Fruit fly (Drosophila melanogaster) whole organism, prepupa: Measurements from ENCODE around the gene psd.

Source experiments
- Blimp-1 ChIP-seq: fragments of 200-800 bp; sonication (Bioruptor generic); optimal IDR thresholded peaks from 3 replicates; lab custom pipeline; 2017; ENCODE audit warnings: missing biosample characterization, missing genetic modification characterization, mild to moderate bottlenecking, moderate library complexity, missing genetic modification reagents
- CG11294 ChIP-seq: fragments of 200-800 bp; sonication (Bioruptor generic); IDR thresholded peaks from 2 replicates; pipeline ENCODE4 v1.3.6; 2022; ENCODE audit warnings: missing biosample characterization, missing genetic modification characterization
- CG11762 ChIP-seq: fragments of 200-800 bp; sonication (Bioruptor generic); optimal IDR thresholded peaks from 3 replicates; lab custom pipeline; 2016; ENCODE audit warnings: missing biosample characterization, missing genetic modification characterization; ENCODE audit not compliant: insufficient read depth
- CG11902 ChIP-seq: fragments of 200-800 bp; sonication (Bioruptor generic); optimal IDR thresholded peaks from 3 replicates; lab custom pipeline; 2016; ENCODE audit warnings: missing biosample characterization, missing genetic modification characterization
- CG15336 ChIP-seq: fragments of 200-800 bp; sonication (Bioruptor generic); IDR thresholded peaks from 2 replicates; pipeline ENCODE4 v1.3.6; 2022; ENCODE audit warnings: missing biosample characterization, missing genetic modification characterization
- CG1621 ChIP-seq: fragments of 200-800 bp; sonication (Bioruptor generic); optimal IDR thresholded peaks from 3 replicates; lab custom pipeline; 2018; ENCODE audit warnings: missing biosample characterization, mild to moderate bottlenecking, missing genetic modification characterization
- CG16779 ChIP-seq: fragments of 200-800 bp; sonication (Bioruptor generic); optimal IDR thresholded peaks from 3 replicates; lab custom pipeline; 2017; ENCODE audit warnings: missing biosample characterization, mild to moderate bottlenecking, missing genetic modification characterization
- CG31627 ChIP-seq: fragments of 200-800 bp; sonication (Bioruptor generic); optimal IDR thresholded peaks from 3 replicates; lab custom pipeline; 2016; ENCODE audit warnings: missing biosample characterization, missing genetic modification characterization
- CG32006 ChIP-seq: fragments of 200-800 bp; sonication (Bioruptor generic); optimal IDR thresholded peaks from 3 replicates; lab custom pipeline; 2017; ENCODE audit warnings: missing biosample characterization, mild to moderate bottlenecking, missing genetic modification characterization
- CG34406 ChIP-seq: fragments of 200-800 bp; sonication (Bioruptor generic); optimal IDR thresholded peaks from 3 replicates; lab custom pipeline; 2016; ENCODE audit warnings: missing biosample characterization, missing genetic modification characterization
- CG3919 ChIP-seq: fragments of 200-800 bp; sonication (Bioruptor generic); optimal IDR thresholded peaks from 3 replicates; lab custom pipeline; 2016; ENCODE audit warnings: missing biosample characterization, missing genetic modification characterization
- CG4318 ChIP-seq: fragments of 200-800 bp; sonication (Bioruptor generic); optimal IDR thresholded peaks from 3 replicates; lab custom pipeline; 2017; ENCODE audit warnings: missing biosample characterization, mild to moderate bottlenecking, missing genetic modification characterization
- CG6163 ChIP-seq: fragments of 200-800 bp; sonication (Bioruptor generic); IDR thresholded peaks from 3 replicates; pipeline ENCODE4 v1.3.6; 2022; ENCODE audit warnings: missing biosample characterization, missing genetic modification characterization
- CG6276 ChIP-seq: fragments of 200-800 bp; sonication (Bioruptor generic); optimal IDR thresholded peaks from 2 replicates; lab custom pipeline; 2017; ENCODE audit warnings: missing biosample characterization, mild to moderate bottlenecking, missing genetic modification characterization
- CG6808 ChIP-seq: fragments of 200-800 bp; sonication (Bioruptor generic); optimal IDR thresholded peaks from 3 replicates; lab custom pipeline; 2017; ENCODE audit warnings: missing biosample characterization, missing genetic modification characterization, mild to moderate bottlenecking, moderate library complexity, missing genetic modification reagents
- CG7368 ChIP-seq: fragments of 200-800 bp; sonication (Bioruptor generic); optimal IDR thresholded peaks from 3 replicates; lab custom pipeline; 2016; ENCODE audit warnings: missing biosample characterization, missing genetic modification characterization
- CG8119 ChIP-seq: fragments of 200-800 bp; sonication (Bioruptor generic); IDR thresholded peaks from 3 replicates; pipeline ENCODE4 v1.3.6; 2022; ENCODE audit warnings: missing biosample characterization, missing genetic modification characterization
- CG8319 ChIP-seq: fragments of 200-800 bp; sonication (Bioruptor generic); optimal IDR thresholded peaks from 3 replicates; lab custom pipeline; 2016; ENCODE audit warnings: missing biosample characterization, missing genetic modification characterization
- CG8632 ChIP-seq: fragments of 200-800 bp; sonication (Bioruptor generic); optimal IDR thresholded peaks from 3 replicates; lab custom pipeline; 2016; ENCODE audit warnings: missing biosample characterization, missing genetic modification characterization
- Eip78C ChIP-seq: fragments of 200-800 bp; sonication (Bioruptor generic); peaks from one replicate; lab custom pipeline; 2016; ENCODE audit warnings: missing biosample characterization, missing genetic modification characterization
- Eip93F ChIP-seq: fragments of 200-800 bp; sonication (Bioruptor generic); optimal IDR thresholded peaks from 2 replicates; lab custom pipeline; 2016; ENCODE audit warnings: missing biosample characterization, mild to moderate bottlenecking, missing genetic modification characterization
- Ets21C ChIP-seq: fragments of 200-800 bp; sonication (Bioruptor generic); optimal IDR thresholded peaks from 3 replicates; lab custom pipeline; 2016; ENCODE audit warnings: missing biosample characterization, missing genetic modification characterization
- Gug ChIP-seq: fragments of 200-800 bp; sonication (Bioruptor generic); IDR thresholded peaks from 2 replicates; pipeline ENCODE4 v1.3.6; 2022; ENCODE audit warnings: missing biosample characterization, missing genetic modification characterization
- Hr38 ChIP-seq: sonication (Bioruptor generic); optimal IDR thresholded peaks from 2 replicates; lab custom pipeline; 2016; ENCODE audit warnings: missing biosample characterization, missing genetic modification characterization
- Hr39 ChIP-seq: fragments of 200-800 bp; sonication (Bioruptor generic); optimal IDR thresholded peaks from 2 replicates; lab custom pipeline; 2016; ENCODE audit warnings: missing biosample characterization, missing genetic modification characterization
- Hr4 ChIP-seq: fragments of 200-800 bp; sonication (Bioruptor generic); optimal IDR thresholded peaks from 3 replicates; lab custom pipeline; 2016; ENCODE audit warnings: missing biosample characterization, missing genetic modification characterization
- Lpt ChIP-seq: fragments of 200-800 bp; sonication (Bioruptor generic); optimal IDR thresholded peaks from 3 replicates; lab custom pipeline; 2016; ENCODE audit warnings: missing biosample characterization, missing genetic modification characterization
- OdsH ChIP-seq: fragments of 200-800 bp; sonication (Bioruptor generic); optimal IDR thresholded peaks from 3 replicates; lab custom pipeline; 2016; ENCODE audit warnings: missing biosample characterization, missing genetic modification characterization
- Smox ChIP-seq: fragments of 200-800 bp; sonication (Bioruptor generic); optimal IDR thresholded peaks from 3 replicates; lab custom pipeline; 2016; ENCODE audit warnings: missing biosample characterization, missing genetic modification characterization
- Sox102F ChIP-seq: fragments of 200-800 bp; sonication (Bioruptor generic); optimal IDR thresholded peaks from 2 replicates; lab custom pipeline; 2016; ENCODE audit warnings: missing biosample characterization, mild to moderate bottlenecking, missing genetic modification characterization
- acj6 ChIP-seq: fragments of 200-800 bp; sonication (Bioruptor generic); optimal IDR thresholded peaks from 3 replicates; lab custom pipeline; 2016; ENCODE audit warnings: missing biosample characterization, missing genetic modification characterization
- dsx ChIP-seq: fragments of 200-800 bp; optimal IDR thresholded peaks from 3 replicates; lab custom pipeline; 2019; ENCODE audit warnings: missing biosample characterization, mild to moderate bottlenecking, missing genetic modification characterization, moderate library complexity; ENCODE audit not compliant: poor library complexity, severe bottlenecking
- eg ChIP-seq: fragments of 200-800 bp; sonication (Bioruptor generic); IDR thresholded peaks from 3 replicates; pipeline ENCODE4 v1.3.6; 2022; ENCODE audit warnings: missing biosample characterization, missing genetic modification characterization
- esn ChIP-seq: fragments of 200-800 bp; sonication (Bioruptor generic); optimal IDR thresholded peaks from 2 replicates; lab custom pipeline; 2016; ENCODE audit warnings: missing biosample characterization, mild to moderate bottlenecking, missing genetic modification characterization, moderate library complexity
- fd59A ChIP-seq: fragments of 200-800 bp; sonication (Bioruptor generic); optimal IDR thresholded peaks from 2 replicates; lab custom pipeline; 2017; ENCODE audit warnings: missing biosample characterization, mild to moderate bottlenecking, missing genetic modification characterization, missing genetic modification reagents
- fkh ChIP-seq: fragments of 200-800 bp; sonication (Bioruptor generic); optimal IDR thresholded peaks from 3 replicates; lab custom pipeline; 2017; ENCODE audit warnings: missing biosample characterization, mild to moderate bottlenecking, missing genetic modification characterization, moderate library complexity
- net ChIP-seq: fragments of 200-800 bp; sonication (Bioruptor generic); optimal IDR thresholded peaks from 3 replicates; lab custom pipeline; 2016; ENCODE audit warnings: missing biosample characterization, missing genetic modification characterization
- pdm3 ChIP-seq: fragments of 200-800 bp; sonication (Bioruptor generic); optimal IDR thresholded peaks from 3 replicates; lab custom pipeline; 2016; ENCODE audit warnings: missing biosample characterization, missing genetic modification characterization
- salr ChIP-seq, 2 experiments: fragments of 200-800 bp; sonication (Bioruptor generic); optimal IDR thresholded peaks; 3 replicates each; lab custom pipeline; 2016 to 2018; ENCODE audit warnings: missing biosample characterization in 2 of 2, missing genetic modification characterization in 2 of 2, mild to moderate bottlenecking in 1 of 2
- spab ChIP-seq: fragments of 200-800 bp; sonication (Bioruptor generic); optimal IDR thresholded peaks from 2 replicates; lab custom pipeline; 2017; ENCODE audit warnings: missing biosample characterization, mild to moderate bottlenecking, missing genetic modification characterization, missing genetic modification reagents
- ss ChIP-seq, 2 experiments: fragments of 200-800 bp; sonication (Bioruptor generic); optimal IDR thresholded peaks; 2 replicates in 1 of 2; 3 replicates in 1 of 2; lab custom pipeline; 2017 to 2018; ENCODE audit warnings: mild to moderate bottlenecking in 2 of 2, missing biosample characterization in 2 of 2, missing genetic modification characterization in 2 of 2, moderate library complexity in 1 of 2
- svp ChIP-seq: fragments of 200-800 bp; sonication (Bioruptor generic); peaks from one replicate; lab custom pipeline; 2016; ENCODE audit warnings: missing biosample characterization, missing genetic modification characterization
- vri ChIP-seq: fragments of 200-800 bp; sonication (Bioruptor generic); optimal IDR thresholded peaks from 3 replicates; lab custom pipeline; 2016; ENCODE audit warnings: missing biosample characterization, mild to moderate bottlenecking, missing genetic modification characterization

The psd gene

DNA sequence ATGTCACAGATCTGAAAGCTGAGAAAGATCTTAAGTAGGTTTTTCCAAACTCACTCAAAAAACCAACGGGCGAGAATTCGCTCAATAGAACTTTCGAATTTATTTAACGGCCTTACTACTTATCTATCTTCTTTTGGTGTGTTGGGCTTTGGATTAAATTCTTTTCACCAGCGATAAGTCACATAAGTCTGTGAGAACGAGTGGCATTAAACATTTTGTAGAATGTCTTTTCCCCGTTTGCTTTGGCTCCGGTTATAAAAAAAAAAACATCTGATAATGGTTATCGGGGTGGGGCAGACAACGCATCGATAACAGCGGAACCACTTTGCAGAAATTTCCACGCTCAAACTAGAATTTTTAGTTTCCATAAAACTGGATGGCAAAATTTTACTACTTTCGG is 10.8 kb upstream of the psd start:
- TF ChIP-seq CG6276 (no peak), pdm3 (GFP tag; lab: Kevin White, UChicago) (no peak), esn (GFP tag; lab: Kevin White, UChicago) (no peak), salr (GFP tag; optimal IDR thresholded peaks at IDR 0.05; lab: Kevin White, UChicago) (no peak), CG4318 (GFP tag; lab: Kevin White, UChicago) (no peak), vri (no peak), Gug (GFP tag; lab: Robert Waterston, UW) (no peak), Hr38 (GFP tag; lab: Kevin White, UChicago) (no peak), Eip93F (GFP tag; lab: Kevin White, UChicago) (no peak), Hr4 (GFP tag; lab: Kevin White, UChicago) (no peak), CG8119 (GFP tag; lab: Robert Waterston, UW) (no peak), CG7368 (GFP tag; lab: Kevin White, UChicago) (no peak), fd59A (no peak), OdsH (no peak), acj6 (GFP tag; lab: Kevin White, UChicago) (no peak), Hr39 (no peak), CG32006 (no peak)

DNA sequence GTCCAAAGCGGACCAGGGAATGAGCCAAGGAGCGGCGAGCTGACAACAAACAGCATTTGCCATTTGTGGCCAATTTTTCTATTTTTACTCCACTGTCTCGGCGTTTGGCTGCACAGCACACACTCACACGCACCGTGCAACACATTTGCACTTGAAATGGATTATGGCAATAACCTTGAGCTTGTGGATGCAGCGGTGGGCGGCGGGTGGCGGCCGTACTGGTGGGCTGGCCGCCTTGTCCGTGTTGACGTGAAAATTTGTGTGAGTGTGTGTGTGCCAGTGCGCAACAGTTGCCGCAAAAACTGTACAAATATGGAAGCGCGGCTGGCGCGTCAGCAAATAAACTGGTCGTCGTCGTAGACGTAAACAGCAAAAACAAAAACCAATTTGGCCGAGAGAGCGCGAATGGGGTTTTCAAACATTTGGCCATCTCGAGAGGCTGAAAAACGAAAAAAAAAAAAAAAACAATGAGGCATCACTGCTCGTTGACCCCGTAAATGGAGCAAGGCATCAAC is 10.3 kb upstream of the psd start:
- peak; percentile 26 for TF ChIP-seq dsx (GFP tag; lab: Kevin White, UChicago)
- no peak for TF ChIP-seq CG31627 (GFP tag; lab: Kevin White, UChicago)
- TF ChIP-seq CG11902 (GFP tag; lab: Kevin White, UChicago), result no peak
- TF ChIP-seq Smox (GFP tag; lab: Kevin White, UChicago), result no peak
- no peak for TF ChIP-seq CG8319
- no peak for TF ChIP-seq CG8632 (GFP tag; lab: Kevin White, UChicago)
- no peak for TF ChIP-seq fd59A
- no peak for TF ChIP-seq Ets21C
- no peak for TF ChIP-seq Eip78C
- TF ChIP-seq CG4318 (GFP tag; lab: Kevin White, UChicago), result no peak
- 0 out of 3 replicates have a peak, but pooled peaks have one; percentile 18 for TF ChIP-seq CG8119 (GFP tag; lab: Robert Waterston, UW)
- TF ChIP-seq pdm3 (GFP tag; lab: Kevin White, UChicago), result no peak
- peak; percentile 50 for TF ChIP-seq fkh (GFP tag; lab: Kevin White, UChicago)
- no peak for TF ChIP-seq CG11762 (GFP tag; lab: Kevin White, UChicago)
- no peak for TF ChIP-seq Lpt
- TF ChIP-seq svp (GFP tag; lab: Kevin White, UChicago), result peak; percentile 72
- no peak for TF ChIP-seq CG1621
- peak; percentile 38; the same call in 2 of the 3 replicates for TF ChIP-seq eg
- no peak for TF ChIP-seq vri
- TF ChIP-seq Eip93F (GFP tag; lab: Kevin White, UChicago), result no peak
- peak; percentile 13; the same call in 1 of the 2 replicates for TF ChIP-seq CG15336 (GFP tag; lab: Robert Waterston, UW)
- no peak for TF ChIP-seq Blimp-1
- TF ChIP-seq CG3919, result no peak
- no peak for TF ChIP-seq Gug (GFP tag; lab: Robert Waterston, UW)
- TF ChIP-seq acj6 (GFP tag; lab: Kevin White, UChicago), result no peak
- no peak for TF ChIP-seq Sox102F (GFP tag; lab: Kevin White, UChicago)
- no peak for TF ChIP-seq CG6808 (GFP tag; lab: Kevin White, UChicago)

dm6 chr2L:5974122-5974521 is 9.4 kb upstream of the psd start:
- TF ChIP-seq CG16779 (tag; lab: Kevin White, UChicago), result no peak
- TF ChIP-seq spab (GFP tag; lab: Kevin White, UChicago), result peak; percentile 6
- peak; percentile 85 for TF ChIP-seq svp (GFP tag; lab: Kevin White, UChicago)
- TF ChIP-seq salr (GFP tag; optimal IDR thresholded peaks at IDR 0.05; lab: Kevin White, UChicago), result no peak
- TF ChIP-seq CG8119 (GFP tag; lab: Robert Waterston, UW), result no peak
- no peak for TF ChIP-seq Smox (GFP tag; lab: Kevin White, UChicago)
- TF ChIP-seq OdsH, result no peak
- no peak for TF ChIP-seq pdm3 (GFP tag; lab: Kevin White, UChicago)
- TF ChIP-seq CG3919, result no peak
- no peak for TF ChIP-seq CG31627 (GFP tag; lab: Kevin White, UChicago)
- no peak for TF ChIP-seq Blimp-1
- TF ChIP-seq CG11762 (GFP tag; lab: Kevin White, UChicago), result no peak
- peak in 1 of 2 experiments; percentile 16 for TF ChIP-seq ss (GFP tag; optimal IDR thresholded peaks at IDR 0.05; lab: Kevin White, UChicago)
- TF ChIP-seq CG6163 (GFP tag; lab: Robert Waterston, UW), result no peak
- no peak for TF ChIP-seq CG11294 (GFP tag; lab: Robert Waterston, UW)
- no peak for TF ChIP-seq fd59A
- TF ChIP-seq net (GFP tag; lab: Kevin White, UChicago), result no peak
- TF ChIP-seq vri, result no peak
- TF ChIP-seq Gug (GFP tag; lab: Robert Waterston, UW), result no peak
- TF ChIP-seq esn (GFP tag; lab: Kevin White, UChicago), result no peak
- no peak for TF ChIP-seq CG15336 (GFP tag; lab: Robert Waterston, UW)
- TF ChIP-seq Eip93F (GFP tag; lab: Kevin White, UChicago), result no peak
- peak; percentile 56 for TF ChIP-seq Eip78C
- TF ChIP-seq CG8319, result no peak
- TF ChIP-seq acj6 (GFP tag; lab: Kevin White, UChicago), result no peak
- no peak for TF ChIP-seq CG34406 (GFP tag; lab: Kevin White, UChicago)
- TF ChIP-seq fkh (GFP tag; lab: Kevin White, UChicago), result peak; percentile 95
- no peak for TF ChIP-seq Hr4 (GFP tag; lab: Kevin White, UChicago)
- no peak for TF ChIP-seq Hr39
- TF ChIP-seq Hr38 (GFP tag; lab: Kevin White, UChicago), result no peak
- TF ChIP-seq, all 60 proteins: peak for 5
